Worm (Caenorhabditis elegans) whole organism, dauer: ENCODE data around the gene vps-29.

ENCODE experiments used
- unc-62 ChIP-seq: sonication (generic microtip); optimal IDR thresholded peaks from 2 replicates; lab custom pipeline; 2017; ENCODE audit warnings: missing biosample characterization, missing genetic modification reagents, missing genetic modification characterization

The vps-29 gene

DNA sequence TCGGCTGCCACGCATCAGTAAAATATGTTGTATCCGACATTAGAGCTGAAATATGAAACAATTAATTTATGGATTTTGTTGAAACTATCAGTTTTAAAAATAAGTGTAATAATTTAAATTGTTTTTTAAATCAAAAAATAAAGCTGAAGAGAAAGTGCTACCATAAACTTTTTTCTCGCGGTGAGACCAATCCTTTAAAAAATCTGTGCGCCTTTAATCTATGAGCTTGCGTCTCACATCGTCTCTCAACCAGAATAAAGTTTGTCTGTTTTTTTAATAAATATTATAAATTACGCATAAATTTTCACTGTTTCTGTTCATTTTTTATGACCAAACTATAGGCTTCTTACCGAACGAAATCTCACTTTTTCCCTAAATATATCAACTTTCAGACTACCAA lies 29.6 kb downstream of the vps-29 start, which contains the start of gene T16H12.3:
Gene T16H12.3 (minus strand): TSS at position 51 of the 400 bp plus-strand sequence.
- TF ChIP-seq unc-62 = no peak

DNA sequence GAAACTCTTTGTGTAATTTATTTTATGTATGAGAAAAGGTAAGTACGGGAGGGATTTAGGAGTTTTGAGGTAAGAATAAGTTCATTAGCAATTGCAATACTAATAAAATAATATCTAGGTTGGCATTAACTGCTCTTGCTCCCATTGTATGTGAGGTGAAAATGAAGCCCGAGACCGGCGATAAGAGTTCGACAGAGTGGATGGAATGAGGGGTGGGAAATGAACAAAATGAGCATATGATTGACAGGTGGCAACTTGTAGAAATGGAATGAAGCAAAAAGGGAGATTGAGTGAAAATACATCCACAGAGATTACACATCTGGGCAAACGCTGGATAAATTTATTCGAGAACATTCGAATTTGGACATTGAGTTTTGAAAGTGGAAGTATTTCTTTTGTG lies 34.1 kb downstream of the vps-29 start:
- TF ChIP-seq unc-62 = no peak

DNA sequence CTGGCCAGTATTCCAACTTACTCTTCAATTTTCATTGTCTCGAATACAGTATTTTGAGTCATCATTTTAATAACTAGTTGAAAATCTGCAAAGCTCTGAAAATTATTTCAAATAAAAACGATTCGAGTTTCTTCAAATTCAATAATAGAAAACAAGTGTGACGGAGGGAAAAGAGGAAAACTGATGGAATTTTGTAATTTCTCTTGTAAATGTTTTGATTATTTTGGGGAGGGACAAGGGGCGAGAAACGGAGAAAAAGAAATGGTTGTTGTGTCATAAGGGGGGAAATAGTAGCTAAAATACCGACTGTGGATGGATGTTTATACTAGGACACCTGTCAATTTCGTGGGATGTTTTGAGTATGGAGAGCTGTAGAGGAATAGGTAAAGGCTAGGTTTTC lies 34.7 kb downstream of the vps-29 start, which contains the start of gene T16G12.9:
Gene T16G12.9 (minus strand): TSS at position 101 of the 400 bp plus-strand sequence.
- no peak for TF ChIP-seq unc-62

DNA sequence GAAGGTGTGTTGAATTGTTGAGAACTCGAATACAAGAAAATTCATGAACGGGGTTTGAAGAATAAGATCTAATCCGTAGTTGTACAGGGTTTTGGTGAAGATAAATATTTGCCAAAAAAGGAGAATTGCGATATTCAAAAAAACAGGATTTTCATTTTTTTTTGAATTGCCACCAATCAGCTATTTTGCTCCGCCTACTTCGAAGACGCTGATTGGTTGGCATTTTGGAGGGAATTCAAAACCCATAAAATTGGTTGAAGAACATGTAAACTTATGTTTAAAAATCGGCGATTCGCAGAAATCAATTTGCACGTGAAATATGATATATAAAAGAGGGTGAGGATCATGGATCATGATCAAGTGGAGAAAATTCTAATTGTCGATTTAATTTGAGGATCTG lies 36.8 kb downstream of the vps-29 start:
- no peak for TF ChIP-seq unc-62

DNA sequence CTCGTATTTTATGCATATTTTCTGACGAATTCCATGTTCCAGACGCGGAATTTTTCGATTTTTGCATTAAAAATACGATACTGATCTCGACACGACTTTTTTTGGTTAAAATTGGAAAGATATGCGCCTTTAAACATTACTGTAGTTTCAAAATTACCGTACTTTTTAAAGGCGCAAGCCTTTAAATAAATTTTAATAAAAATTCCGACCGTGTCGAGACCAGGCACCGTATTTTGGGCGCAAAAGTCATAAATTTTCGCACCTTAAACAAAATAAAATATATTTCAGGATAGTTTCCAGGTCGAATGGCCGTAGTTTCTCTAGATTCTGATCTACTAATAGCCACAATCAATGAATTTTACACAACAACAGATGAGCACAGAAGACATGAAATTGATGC lies 43.6 kb downstream of the vps-29 start, which contains the start of gene T16G12.6:
Gene T16G12.6 (plus strand): TSS at position 301 of the 400 bp plus-strand sequence.
- TF ChIP-seq unc-62 = no peak

DNA sequence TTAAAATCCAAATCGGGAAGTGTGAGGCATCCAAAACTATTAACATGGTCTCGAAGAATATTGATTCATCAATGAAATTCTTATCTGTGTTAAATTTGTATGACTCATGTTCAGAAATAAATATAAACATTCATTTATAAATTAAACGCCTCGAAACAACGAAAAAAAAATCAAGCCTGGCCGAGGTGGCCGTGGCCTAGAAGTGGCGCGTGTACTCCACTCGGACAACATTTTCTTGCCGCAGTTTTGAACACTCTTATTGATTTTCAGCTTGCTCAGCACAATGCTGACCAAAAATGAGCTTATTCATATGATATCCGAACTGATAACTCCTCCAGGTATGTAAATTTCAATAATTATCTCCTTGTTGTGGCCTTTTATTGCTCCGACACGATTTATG lies 48.7 kb downstream of the vps-29 start, which contains the start of gene ekl-6:
Gene ekl-6 (plus strand): TSS at position 265 of the 400 bp plus-strand sequence.
- no peak for TF ChIP-seq unc-62
